Fruit fly (Drosophila melanogaster): Measurements from ENCODE around the gene CG15544.

DNA sequence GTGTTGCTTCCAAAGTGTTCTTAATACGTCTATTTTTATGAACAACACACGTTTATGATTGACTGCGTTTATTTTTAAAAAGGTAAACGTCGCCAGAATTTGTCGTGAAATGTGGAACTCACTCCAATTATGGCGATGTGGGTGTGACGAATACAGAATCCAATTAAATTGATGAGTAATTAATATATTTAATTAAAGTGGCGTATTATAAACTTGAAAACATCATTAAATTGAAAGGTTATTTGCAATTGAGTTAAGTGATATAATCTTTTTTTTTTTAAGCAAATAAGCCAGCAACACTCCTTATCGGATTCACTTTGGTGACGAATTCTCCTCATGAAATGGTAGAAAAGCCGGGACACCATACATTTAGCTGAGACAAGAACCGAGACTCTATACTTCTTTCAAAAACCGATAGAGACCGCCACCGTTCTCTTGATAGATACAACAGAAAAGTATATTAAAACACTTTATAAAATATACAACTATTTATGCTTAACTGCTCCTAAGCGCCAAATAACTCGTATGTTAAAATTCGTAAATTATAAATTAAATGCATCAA lies 42.8 kb downstream of the CG15544 start:
- TF ChIP-seq CG14860 (GFP tag; IDR thresholded peaks at IDR 0.05; ENCODE audit: partially characterized antibody) (no peak), CG15514 (GFP tag; optimal IDR thresholded peaks at IDR 0.05) (no peak), Dip3 (GFP tag; optimal IDR thresholded peaks at IDR 0.05) (no peak), bowl (GFP tag; IDR thresholded peaks at IDR 0.05) (no peak)

Data from whole organism, embryonic.